Worm (Caenorhabditis elegans) whole organism, young adult: ENCODE data around the gene F49C5.3.

Experiments
- D2030.7 ChIP-seq: fragments of 200-800 bp; sonication (Bioruptor generic); IDR thresholded peaks from 2 replicates; pipeline ENCODE4 v1.3.6; 2022; ENCODE audit warnings: missing genetic modification reagents, missing genetic modification characterization, missing compliant biosample characterization
- F33H1.4 ChIP-seq: fragments of 200-800 bp; sonication (Bioruptor generic); IDR thresholded peaks from 2 replicates; pipeline ENCODE4 v1.3.6; 2022; ENCODE audit warnings: missing genetic modification reagents, missing genetic modification characterization, missing compliant biosample characterization
- F52B5.7 ChIP-seq: sonication (generic microtip); optimal IDR thresholded peaks from 2 replicates; lab custom pipeline; 2016; ENCODE audit warnings: mild to moderate bottlenecking, missing genetic modification characterization, missing compliant biosample characterization
- T07F8.4 ChIP-seq: sonication (generic microtip); optimal IDR thresholded peaks from 2 replicates; lab custom pipeline; 2016; ENCODE audit warnings: mild to moderate bottlenecking, missing genetic modification characterization, moderate library complexity, missing compliant biosample characterization
- Y95B8A.8 ChIP-seq: fragments of 200-800 bp; sonication (Bioruptor generic); IDR thresholded peaks from 2 replicates; pipeline ENCODE4 v1.3.6; 2022; ENCODE audit warnings: missing genetic modification reagents, missing genetic modification characterization, missing compliant biosample characterization
- ZK185.1 ChIP-seq: sonication (generic microtip); optimal IDR thresholded peaks from 2 replicates; lab custom pipeline; 2016; ENCODE audit warnings: mild to moderate bottlenecking, missing genetic modification characterization, missing compliant biosample characterization; ENCODE audit not compliant: poor library complexity, severe bottlenecking
- ama-1 ChIP-seq, 3 experiments: fragments of 150-350 bp in 1 of 3; sonication (generic microtip) in 2 of 3; optimal IDR thresholded peaks; 2 replicates each; lab custom pipeline; 2014 to 2018; ENCODE audit warnings: missing biosample characterization in 2 of 3, missing genetic modification characterization in 2 of 3, missing genetic modification reagents in 2 of 3
- atf-7 ChIP-seq: sonication (generic microtip); optimal IDR thresholded peaks from 2 replicates; lab custom pipeline; 2017; ENCODE audit warnings: mild to moderate bottlenecking, missing genetic modification characterization, missing compliant biosample characterization
- bed-2 ChIP-seq: fragments of 200-800 bp; sonication (Bioruptor generic); IDR thresholded peaks from 2 replicates; pipeline ENCODE4 v1.3.6; 2022; ENCODE audit warnings: missing genetic modification reagents, missing genetic modification characterization, missing compliant biosample characterization
- ceh-27 ChIP-seq: fragments of 200-800 bp; sonication (Bioruptor generic); optimal IDR thresholded peaks from 2 replicates; lab custom pipeline; 2018; ENCODE audit warnings: mild to moderate bottlenecking, missing genetic modification characterization, moderate library complexity, missing compliant biosample characterization
- ceh-91 ChIP-seq: fragments of 200-800 bp; sonication (Bioruptor generic); IDR thresholded peaks from 2 replicates; pipeline ENCODE4 v1.3.6; 2022; ENCODE audit warnings: missing genetic modification reagents, missing genetic modification characterization, missing compliant biosample characterization
- chd-7 ChIP-seq: sonication (generic microtip); optimal IDR thresholded peaks from 2 replicates; lab custom pipeline; 2016; ENCODE audit warnings: mild to moderate bottlenecking, missing genetic modification characterization, moderate library complexity, missing compliant biosample characterization
- die-1 ChIP-seq: sonication (generic microtip); optimal IDR thresholded peaks from 2 replicates; lab custom pipeline; 2016; ENCODE audit warnings: missing genotype, mild to moderate bottlenecking, missing genetic modification characterization, missing compliant biosample characterization
- dox-1 ChIP-seq: fragments of 200-800 bp; sonication (Bioruptor generic); IDR thresholded peaks from 2 replicates; pipeline ENCODE4 v1.3.6; 2022; ENCODE audit warnings: missing genetic modification reagents, missing genetic modification characterization, missing compliant biosample characterization
- dpff-1 ChIP-seq: sonication (generic microtip); optimal IDR thresholded peaks from 2 replicates; lab custom pipeline; 2017; ENCODE audit warnings: mild to moderate bottlenecking, missing genetic modification characterization, missing compliant biosample characterization
- egrh-3 ChIP-seq: fragments of 200-800 bp; sonication (Bioruptor generic); IDR thresholded peaks from 2 replicates; pipeline ENCODE4 v1.3.6; 2022; ENCODE audit warnings: missing genetic modification reagents, missing genetic modification characterization, missing compliant biosample characterization
- fkh-3 ChIP-seq: sonication (generic microtip); optimal IDR thresholded peaks from 2 replicates; lab custom pipeline; 2016; ENCODE audit warnings: mild to moderate bottlenecking, missing genetic modification characterization, missing compliant biosample characterization
- him-1 ChIP-seq: sonication (generic microtip); optimal IDR thresholded peaks from 2 replicates; lab custom pipeline; 2016; ENCODE audit warnings: missing genotype, missing genetic modification reagents, missing genetic modification characterization, missing compliant biosample characterization
- hlh-26 ChIP-seq: fragments of 200-800 bp; sonication (Bioruptor generic); conservative IDR thresholded peaks from 2 replicates; pipeline ENCODE4 v1.3.6; 2022; ENCODE audit warnings: missing genetic modification reagents, missing genetic modification characterization, missing compliant biosample characterization
- hmg-20 ChIP-seq: fragments of 200-800 bp; sonication (Bioruptor generic); IDR thresholded peaks from 2 replicates; pipeline ENCODE4 v1.3.6; 2022; ENCODE audit warnings: missing genetic modification reagents, missing genetic modification characterization, missing compliant biosample characterization
- hrde-1 ChIP-seq: sonication (generic microtip); optimal IDR thresholded peaks from 2 replicates; lab custom pipeline; 2016; ENCODE audit warnings: missing genetic modification characterization, mild to moderate bottlenecking, missing compliant biosample characterization, moderate library complexity, missing genotype, missing genetic modification reagents, borderline replicate concordance
- hsf-1 ChIP-seq: fragments of 200-800 bp; sonication (Bioruptor generic); IDR thresholded peaks from 2 replicates; pipeline ENCODE4 v1.3.6; 2022; ENCODE audit warnings: missing genetic modification reagents, missing genetic modification characterization, missing compliant biosample characterization
- lin-26 ChIP-seq: fragments of 200-800 bp; sonication (Bioruptor generic); IDR thresholded peaks from 2 replicates; pipeline ENCODE4 v1.3.6; 2022; ENCODE audit warnings: missing genetic modification reagents, missing genetic modification characterization, missing compliant biosample characterization
- lin-54 ChIP-seq: fragments of 200-800 bp; sonication (Bioruptor generic); optimal IDR thresholded peaks from 2 replicates; lab custom pipeline; 2018; ENCODE audit warnings: mild to moderate bottlenecking, missing genetic modification characterization, missing compliant biosample characterization
- lir-1 ChIP-seq: fragments of 200-800 bp; sonication (Bioruptor generic); conservative IDR thresholded peaks from 2 replicates; pipeline ENCODE4 v1.3.6; 2022; ENCODE audit warnings: missing genetic modification reagents, missing genetic modification characterization, missing compliant biosample characterization
- lsl-1 ChIP-seq: fragments of 200-800 bp; sonication (Bioruptor generic); optimal IDR thresholded peaks from 2 replicates; lab custom pipeline; 2018; ENCODE audit warnings: mild to moderate bottlenecking, missing genetic modification characterization, moderate library complexity, missing compliant biosample characterization
- lsy-27 ChIP-seq: sonication (generic microtip); optimal IDR thresholded peaks from 2 replicates; lab custom pipeline; 2017; ENCODE audit warnings: missing genetic modification characterization, mild to moderate bottlenecking, missing compliant biosample characterization, antibody characterized with exemption, missing genotype, borderline replicate concordance; ENCODE audit not compliant: insufficient read depth
- mcd-1 ChIP-seq: fragments of 200-800 bp; sonication (Bioruptor generic); IDR thresholded peaks from 2 replicates; pipeline ENCODE4 v1.3.6; 2022; ENCODE audit warnings: missing genetic modification reagents, missing genetic modification characterization, missing compliant biosample characterization
- mel-28 ChIP-seq: sonication (generic microtip); optimal IDR thresholded peaks from 2 replicates; lab custom pipeline; 2016; ENCODE audit warnings: borderline replicate concordance, mild to moderate bottlenecking, missing genetic modification characterization, missing compliant biosample characterization
- nhr-120 ChIP-seq: fragments of 200-800 bp; sonication (Bioruptor generic); IDR thresholded peaks from 2 replicates; pipeline ENCODE4 v1.3.6; 2022; ENCODE audit warnings: missing genetic modification characterization, missing compliant biosample characterization
- nhr-27 ChIP-seq: fragments of 200-800 bp; sonication (Bioruptor generic); optimal IDR thresholded peaks from 2 replicates; lab custom pipeline; 2018; ENCODE audit warnings: mild to moderate bottlenecking, missing genetic modification characterization, moderate library complexity, missing compliant biosample characterization
- repo-1 ChIP-seq: sonication (generic microtip); optimal IDR thresholded peaks from 2 replicates; lab custom pipeline; 2017; ENCODE audit warnings: mild to moderate bottlenecking, missing genetic modification characterization, missing compliant biosample characterization
- snpc-3.4 ChIP-seq: sonication (generic microtip); optimal IDR thresholded peaks from 2 replicates; lab custom pipeline; 2017; ENCODE audit warnings: missing genetic modification characterization, mild to moderate bottlenecking, missing compliant biosample characterization, antibody characterized with exemption, moderate library complexity, missing genotype, missing genetic modification reagents
- snpc-4 ChIP-seq, 5 experiments: fragments of 150-350 bp in 1 of 5; sonication (generic microtip) in 4 of 5; optimal IDR thresholded peaks; 2 replicates each; lab custom pipeline; 2014 to 2018; ENCODE audit warnings: missing genetic modification characterization in 5 of 5, missing biosample characterization in 3 of 5, antibody characterized with exemption in 2 of 5, mild to moderate bottlenecking in 2 of 5, missing compliant biosample characterization in 2 of 5, missing genotype in 2 of 5, moderate library complexity in 2 of 5, missing genetic modification reagents in 1 of 5
- tbx-9 ChIP-seq: sonication (generic microtip); optimal IDR thresholded peaks from 2 replicates; lab custom pipeline; 2016; ENCODE audit warnings: borderline replicate concordance, missing genetic modification characterization, inconsistent platforms, missing compliant biosample characterization
- ztf-25 ChIP-seq: fragments of 200-800 bp; sonication (Bioruptor generic); IDR thresholded peaks from 2 replicates; pipeline ENCODE4 v1.3.6; 2022; ENCODE audit warnings: missing genetic modification reagents, missing genetic modification characterization, missing compliant biosample characterization
- ztf-3 ChIP-seq: fragments of 200-800 bp; sonication (Bioruptor generic); optimal IDR thresholded peaks from 2 replicates; lab custom pipeline; 2018; ENCODE audit warnings: mild to moderate bottlenecking, missing genetic modification characterization, missing compliant biosample characterization

The F49C5.3 gene

DNA sequence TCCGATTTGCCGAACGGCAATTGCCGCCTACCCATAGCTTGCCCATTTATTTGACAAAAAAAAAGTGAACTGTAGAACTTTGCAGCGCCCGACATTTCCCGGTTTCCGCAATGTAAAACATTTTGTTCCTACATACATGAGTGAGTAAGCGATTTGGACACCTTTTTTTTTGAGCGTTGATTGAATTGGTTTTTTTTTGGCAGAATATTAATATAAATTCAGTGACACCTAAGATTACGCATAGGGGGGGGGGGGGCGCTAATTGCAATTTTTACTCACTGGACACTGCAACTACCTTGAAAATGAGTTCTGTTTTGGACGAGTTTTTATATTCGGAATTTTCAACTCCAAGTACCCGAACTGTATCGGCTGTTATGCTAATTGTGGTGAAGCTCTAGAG is 10.8 kb upstream of the F49C5.3 start, which contains the start of gene srx-118:
TSS of gene srx-118 (plus strand) at position 301 of the 400 bp plus-strand sequence.
- TF ChIP-seq nhr-27 (tag; lab: Kevin White, UChicago) = no peak
- TF ChIP-seq F52B5.7 (tag; lab: Kevin White, UChicago) = no peak
- no peak for TF ChIP-seq lsy-27 (tag; lab: Kevin White, UChicago)
- TF ChIP-seq hsf-1 (GFP tag; lab: Robert Waterston, UW) = no peak
- TF ChIP-seq mel-28 (tag; lab: Kevin White, UChicago) = no peak
- no peak for TF ChIP-seq ama-1 (optimal IDR thresholded peaks at IDR 0.05; lab: Kevin White, UChicago)
- no peak for TF ChIP-seq ama-1 (GFP tag; optimal IDR thresholded peaks at IDR 0.05; lab: Kevin White, UChicago)
- no peak for TF ChIP-seq lin-26
- no peak for TF ChIP-seq hmg-20 (GFP tag; lab: Robert Waterston, UW)
- no peak for TF ChIP-seq egrh-3 (GFP tag; lab: Robert Waterston, UW)
- no peak for TF ChIP-seq ceh-27 (GFP tag; lab: Kevin White, UChicago)
- TF ChIP-seq lin-54 (GFP tag; lab: Kevin White, UChicago) = no peak
- no peak for TF ChIP-seq die-1 (tag; lab: Kevin White, UChicago)
- TF ChIP-seq snpc-3.4 = no peak

DNA sequence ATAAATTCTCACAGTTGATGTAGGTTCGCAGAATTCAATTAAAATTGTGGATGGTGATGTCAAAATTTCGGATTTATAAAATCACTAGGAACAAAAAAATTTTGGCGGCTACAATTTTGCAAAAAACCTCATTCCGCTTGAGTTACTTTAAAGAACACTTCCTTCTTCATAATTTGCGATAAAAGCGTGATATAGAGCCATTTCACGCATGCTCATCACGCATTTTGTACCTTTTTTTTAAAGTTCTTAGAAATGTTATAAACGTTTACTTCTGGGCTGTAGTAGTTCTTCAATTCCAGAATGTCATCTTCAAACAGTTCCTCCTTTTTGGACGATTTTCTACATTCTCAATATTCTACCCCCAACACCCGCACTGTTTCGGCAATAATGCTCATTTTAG is 8.4 kb upstream of the F49C5.3 start, which contains the start of gene srx-119:
TSS of gene srx-119 (plus strand) at position 301 of the 400 bp plus-strand sequence.
- TF ChIP-seq dox-1 (GFP tag; lab: Robert Waterston, UW) (no peak), snpc-4 (GFP tag; optimal IDR thresholded peaks at IDR 0.05; lab: Kevin White, UChicago) (no peak), snpc-4 (tag; optimal IDR thresholded peaks at IDR 0.05; lab: Kevin White, UChicago) (no peak), D2030.7 (no peak), ceh-91 (GFP tag; lab: Robert Waterston, UW) (no peak), mcd-1 (GFP tag; lab: Robert Waterston, UW) (no peak), repo-1 (tag; lab: Kevin White, UChicago) (no peak), ZK185.1 (tag; lab: Kevin White, UChicago) (no peak), hmg-20 (GFP tag; lab: Robert Waterston, UW) (no peak), lir-1 (GFP tag; lab: Robert Waterston, UW) (no peak), bed-2 (GFP tag; lab: Robert Waterston, UW) (no peak), lsl-1 (GFP tag; lab: Kevin White, UChicago) (no peak), fkh-3 (tag; lab: Kevin White, UChicago) (no peak), egrh-3 (GFP tag; lab: Robert Waterston, UW) (no peak), him-1 (tag; lab: Kevin White, UChicago) (no peak), chd-7 (tag; lab: Kevin White, UChicago) (no peak), hlh-26 (GFP tag; lab: Robert Waterston, UW) (no peak), atf-7 (no peak), F33H1.4 (GFP tag; lab: Robert Waterston, UW) (no peak), Y95B8A.8 (no peak), T07F8.4 (tag; lab: Kevin White, UChicago) (no peak)

DNA sequence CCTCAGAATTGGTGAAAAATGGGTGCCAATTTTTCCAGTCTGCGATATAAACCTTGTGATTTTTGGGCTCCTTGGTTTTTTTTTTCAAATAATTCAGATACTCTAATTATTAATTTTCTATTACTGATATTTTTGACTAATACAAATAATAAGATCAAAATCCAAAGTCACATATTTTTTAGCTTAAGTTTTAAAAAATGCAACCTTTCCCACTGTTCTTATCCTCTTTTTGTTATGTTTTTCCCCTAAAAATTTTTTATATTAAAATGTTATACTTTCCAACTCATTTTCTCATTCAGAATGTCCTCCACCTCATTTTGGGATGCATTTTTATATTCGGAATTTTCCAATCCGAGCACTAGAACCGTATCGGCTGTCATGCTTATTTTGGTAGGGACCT is 5.3 kb upstream of the F49C5.3 start, which contains the start of gene srx-120:
TSS of gene srx-120 (plus strand) at position 301 of the 400 bp plus-strand sequence.
- TF ChIP-seq hrde-1 (tag; lab: Kevin White, UChicago) = no peak
- TF ChIP-seq ztf-3 (GFP tag; lab: Kevin White, UChicago) = no peak
- TF ChIP-seq atf-7 = no peak
- no peak for TF ChIP-seq dpff-1 (tag; lab: Kevin White, UChicago)
- TF ChIP-seq Y95B8A.8 = no peak
- TF ChIP-seq ztf-25 (GFP tag; lab: Robert Waterston, UW) = no peak
- TF ChIP-seq tbx-9 = no peak
- TF ChIP-seq nhr-120 (GFP tag; lab: Robert Waterston, UW) = no peak
